Worm (Caenorhabditis elegans) whole organism, L4/young adult: ENCODE results near the gene ZK686.2.

Source experiments
- dao-5 ChIP-seq: sonication (generic microtip); optimal IDR thresholded peaks from 2 replicates; lab custom pipeline; 2016; ENCODE audit warnings: missing genotype, missing genetic modification characterization, moderate library complexity, missing compliant biosample characterization
- him-1 ChIP-seq: sonication (generic microtip); optimal IDR thresholded peaks from 2 replicates; lab custom pipeline; 2016; ENCODE audit warnings: missing genotype, missing genetic modification reagents, missing genetic modification characterization, missing compliant biosample characterization

ce11 chrIII:7720861-7721260 lies 45.0 kb downstream of the ZK686.2 start:
- TF ChIP-seq him-1 (tag; lab: Kevin White, UChicago) (peak; percentile 52), dao-5 (no peak)
